Worm (Caenorhabditis elegans) whole organism, L1 larva: Measurements from ENCODE around the gene C24G6.8.

Source experiments
- C04F5.9 ChIP-seq: sonication (generic microtip); optimal IDR thresholded peaks from 2 replicates; lab custom pipeline; 2016; ENCODE audit warnings: missing genetic modification characterization, missing compliant biosample characterization
- C16A3.4 ChIP-seq: fragments of 150-350 bp; optimal IDR thresholded peaks from 2 replicates; lab custom pipeline; 2014; ENCODE audit warnings: missing biosample characterization, missing genetic modification characterization
- C34B4.2 ChIP-seq: sonication (generic microtip); optimal IDR thresholded peaks from 2 replicates; lab custom pipeline; 2017; ENCODE audit warnings: mild to moderate bottlenecking, missing genetic modification characterization, missing compliant biosample characterization
- F16B12.6 ChIP-seq: fragments of 150-350 bp; optimal IDR thresholded peaks from 2 replicates; lab custom pipeline; 2014; ENCODE audit warnings: missing biosample characterization, missing genetic modification characterization
- Y116A8C.19 ChIP-seq: sonication (generic microtip); optimal IDR thresholded peaks from 2 replicates; lab custom pipeline; 2016; ENCODE audit warnings: missing compliant biosample characterization, missing genetic modification characterization, borderline replicate concordance
- aha-1 ChIP-seq: fragments of 150-350 bp; optimal IDR thresholded peaks from 2 replicates; lab custom pipeline; 2014; ENCODE audit warnings: missing biosample characterization, missing genetic modification characterization
- ama-1 ChIP-seq: fragments of 150-350 bp; optimal IDR thresholded peaks from 2 replicates; lab custom pipeline; 2014
- blmp-1 ChIP-seq: fragments of 150-350 bp; optimal IDR thresholded peaks from 2 replicates; lab custom pipeline; 2014; ENCODE audit warnings: missing biosample characterization, missing genetic modification characterization
- ceh-82 ChIP-seq, 3 experiments: fragments of 150-350 bp in 1 of 3; sonication (generic microtip) in 2 of 3; optimal IDR thresholded peaks; 2 replicates each; lab custom pipeline; 2014 to 2017; ENCODE audit warnings: missing biosample characterization in 3 of 3, missing genetic modification characterization in 3 of 3
- ces-1 ChIP-seq: fragments of 150-350 bp; optimal IDR thresholded peaks from 2 replicates; lab custom pipeline; 2014; ENCODE audit warnings: missing biosample characterization, missing genetic modification reagents, missing genetic modification characterization
- dpl-1 ChIP-seq, 3 experiments: fragments of 150-350 bp in 2 of 3; sonication (generic microtip) in 1 of 3; optimal IDR thresholded peaks; 2 replicates each; lab custom pipeline; 2014 to 2017; ENCODE audit warnings: missing biosample characterization in 3 of 3, missing genetic modification characterization in 3 of 3, missing genetic modification reagents in 3 of 3
- efl-1 ChIP-seq, 4 experiments: fragments of 150-350 bp; optimal IDR thresholded peaks in 3 of 4; peaks in 1 of 4; 1 replicate in 1 of 4; 2 replicates in 3 of 4; lab custom pipeline; 2014; ENCODE audit warnings: missing biosample characterization in 2 of 4, missing genetic modification characterization in 2 of 4, missing genetic modification reagents in 2 of 4
- ets-5 ChIP-seq: fragments of 200-800 bp; sonication (Bioruptor generic); IDR thresholded peaks from 2 replicates; pipeline ENCODE4 v1.3.6; 2022; ENCODE audit warnings: missing genetic modification characterization, missing compliant biosample characterization
- fkh-10 ChIP-seq: sonication (generic microtip); optimal IDR thresholded peaks from 2 replicates; lab custom pipeline; 2017; ENCODE audit warnings: missing biosample characterization, missing genetic modification reagents, missing genetic modification characterization
- fos-1 ChIP-seq: fragments of 150-350 bp; optimal IDR thresholded peaks from 2 replicates; lab custom pipeline; 2014; ENCODE audit warnings: missing biosample characterization, missing genetic modification characterization
- irx-1 ChIP-seq: sonication (generic microtip); optimal IDR thresholded peaks from 2 replicates; lab custom pipeline; 2016; ENCODE audit warnings: missing genetic modification characterization, missing compliant biosample characterization
- lin-13 ChIP-seq: fragments of 150-350 bp; optimal IDR thresholded peaks from 2 replicates; lab custom pipeline; 2014; ENCODE audit warnings: missing biosample characterization, missing genetic modification reagents, missing genetic modification characterization
- lin-15B ChIP-seq: fragments of 150-350 bp; sonication (generic microtip); optimal IDR thresholded peaks from 3 replicates; lab custom pipeline; 2014; ENCODE audit warnings: missing biosample characterization, missing genetic modification characterization
- lin-35 ChIP-seq, 2 experiments: fragments of 150-350 bp; optimal IDR thresholded peaks; 2 replicates each; lab custom pipeline; 2014; ENCODE audit warnings: missing biosample characterization in 2 of 2, missing genetic modification characterization in 2 of 2, missing genetic modification reagents in 2 of 2
- lsy-2 ChIP-seq, 2 experiments: fragments of 150-350 bp; optimal IDR thresholded peaks; 2 replicates each; lab custom pipeline; 2014; ENCODE audit warnings: missing biosample characterization in 2 of 2, missing genetic modification characterization in 2 of 2
- mef-2 ChIP-seq: fragments of 150-350 bp; optimal IDR thresholded peaks from 2 replicates; lab custom pipeline; 2014; ENCODE audit warnings: missing biosample characterization, missing genetic modification characterization
- mep-1 ChIP-seq: fragments of 150-350 bp; optimal IDR thresholded peaks from 2 replicates; lab custom pipeline; 2014; ENCODE audit warnings: missing biosample characterization, missing genetic modification characterization
- nhr-71 ChIP-seq: sonication (generic microtip); optimal IDR thresholded peaks from 2 replicates; lab custom pipeline; 2016; ENCODE audit warnings: mild to moderate bottlenecking, missing genetic modification characterization, moderate library complexity, missing compliant biosample characterization
- nhr-76 ChIP-seq: sonication (generic microtip); optimal IDR thresholded peaks from 2 replicates; lab custom pipeline; 2017; ENCODE audit warnings: missing biosample characterization, missing genetic modification characterization
- nhr-85 ChIP-seq: sonication (generic microtip); peaks from one replicate; lab custom pipeline; 2016; ENCODE audit warnings: missing genetic modification characterization, inconsistent platforms, missing compliant biosample characterization
- nhr-90 ChIP-seq: sonication (generic microtip); optimal IDR thresholded peaks from 2 replicates; lab custom pipeline; 2016; ENCODE audit warnings: mild to moderate bottlenecking, missing genetic modification characterization, missing compliant biosample characterization; ENCODE audit not compliant: poor library complexity
- rnt-1 ChIP-seq: sonication (generic microtip); optimal IDR thresholded peaks from 2 replicates; lab custom pipeline; 2016; ENCODE audit warnings: mild to moderate bottlenecking, missing genetic modification characterization, moderate library complexity, missing compliant biosample characterization
- skn-1 ChIP-seq: fragments of 150-350 bp; optimal IDR thresholded peaks from 2 replicates; lab custom pipeline; 2014; ENCODE audit warnings: missing biosample characterization, missing genetic modification characterization
- snu-23 ChIP-seq: sonication (generic microtip); optimal IDR thresholded peaks from 2 replicates; lab custom pipeline; 2016; ENCODE audit warnings: missing genetic modification characterization, missing compliant biosample characterization
- sptf-1 ChIP-seq: fragments of 150-350 bp; optimal IDR thresholded peaks from 2 replicates; lab custom pipeline; 2014; ENCODE audit warnings: missing biosample characterization, missing genetic modification characterization
- sup-37 ChIP-seq: fragments of 200-800 bp; sonication (Bioruptor generic); optimal IDR thresholded peaks from 2 replicates; lab custom pipeline; 2018; ENCODE audit warnings: mild to moderate bottlenecking, missing genetic modification characterization, missing compliant biosample characterization
- tbx-2 ChIP-seq: sonication (generic microtip); optimal IDR thresholded peaks from 2 replicates; lab custom pipeline; 2016; ENCODE audit warnings: missing genetic modification characterization, missing compliant biosample characterization
- tlp-1 ChIP-seq: fragments of 150-350 bp; optimal IDR thresholded peaks from 2 replicates; lab custom pipeline; 2014; ENCODE audit warnings: missing biosample characterization, missing genetic modification characterization
- unc-30 ChIP-seq: sonication (generic microtip); optimal IDR thresholded peaks from 2 replicates; lab custom pipeline; 2017; ENCODE audit warnings: missing biosample characterization, missing genetic modification characterization
- unc-86 ChIP-seq: sonication (generic microtip); optimal IDR thresholded peaks from 2 replicates; lab custom pipeline; 2016; ENCODE audit warnings: missing genetic modification characterization, missing compliant biosample characterization
- unc-98 ChIP-seq: fragments of 200-800 bp; sonication (Bioruptor generic); IDR thresholded peaks from 2 replicates; pipeline ENCODE4 v1.3.6; 2022; ENCODE audit warnings: missing genetic modification characterization, missing compliant biosample characterization
- vab-15 ChIP-seq: sonication (generic microtip); optimal IDR thresholded peaks from 2 replicates; lab custom pipeline; 2017; ENCODE audit warnings: missing genotype, mild to moderate bottlenecking, missing genetic modification characterization, missing compliant biosample characterization
- zag-1 ChIP-seq: fragments of 150-350 bp; optimal IDR thresholded peaks from 2 replicates; lab custom pipeline; 2014; ENCODE audit warnings: missing biosample characterization, missing genetic modification characterization
- ztf-4 ChIP-seq: fragments of 150-350 bp; optimal IDR thresholded peaks from 2 replicates; lab custom pipeline; 2014; ENCODE audit warnings: missing biosample characterization, missing genetic modification characterization

Gene C24G6.8

DNA sequence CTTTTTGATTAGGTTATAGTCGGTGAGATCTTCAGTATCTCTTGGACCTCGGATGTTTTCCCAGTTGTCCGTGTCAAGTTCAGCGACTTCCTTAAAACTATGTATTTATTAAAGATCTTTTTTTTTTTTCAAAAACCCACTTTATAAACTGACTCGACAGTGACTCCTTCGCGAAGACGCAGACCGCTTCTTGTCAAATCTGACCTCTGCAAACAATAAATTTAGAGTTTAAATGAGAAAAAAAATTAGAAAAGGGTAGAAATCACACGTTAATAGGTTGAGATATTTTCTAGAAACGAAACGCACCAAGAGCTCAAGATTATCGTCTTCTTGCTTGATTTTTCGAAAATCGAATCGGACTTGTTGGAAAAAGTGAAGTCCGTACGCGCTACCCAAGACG lies at the start of gene C24G6.8:
Gene C24G6.8 (minus strand): TSS at position 101 of the 400 bp plus-strand sequence.
- TF ChIP-seq unc-86 (no peak), tbx-2 (tag; lab: Kevin White, UChicago) (no peak), efl-1 (optimal IDR thresholded peaks at IDR 0.05; lab: Kevin White, UChicago) (no peak), efl-1 (GFP tag; optimal IDR thresholded peaks at IDR 0.05 in 1 of 2; lab: Kevin White, UChicago) (peak in 1 of 2 experiments; percentile 68), unc-30 (tag; lab: Kevin White, UChicago) (no peak)

- TF ChIP-seq blmp-1 (peak; percentile 39), sptf-1 (no peak)
Measured at ce11 chrV:5584833-5585232, 49.2 kb upstream of the C24G6.8 start, which contains the start of gene CD4.11. TSS of gene CD4.11 (plus strand) at chrV:5585133.

ce11 chrV:5584293-5584776 lies 48.7 kb upstream of the C24G6.8 start, which contains the start of gene pas-6:
TSS of gene pas-6 (minus strand) at chrV:5584343.
- TF ChIP-seq mep-1 (tag; lab: Kevin White, UChicago) (peak; percentile 55), F16B12.6 (tag; lab: Kevin White, UChicago) (peak; percentile 85), nhr-71 (peak; percentile 18), lin-13 (GFP tag; lab: Kevin White, UChicago) (no peak), tbx-2 (tag; lab: Kevin White, UChicago) (no peak), vab-15 (tag; lab: Kevin White, UChicago) (no peak), C04F5.9 (tag; lab: Kevin White, UChicago) (no peak), irx-1 (no peak), rnt-1 (tag; lab: Kevin White, UChicago) (no peak), ces-1 (no peak), sup-37 (GFP tag; lab: Kevin White, UChicago) (no peak), aha-1 (tag; lab: Kevin White, UChicago) (no peak), ets-5 (GFP tag; lab: Robert Waterston, UW) (no peak), C16A3.4 (tag; lab: Kevin White, UChicago) (peak; percentile 48), C34B4.2 (tag; lab: Kevin White, UChicago) (no peak), lin-35 (GFP tag; optimal IDR thresholded peaks at IDR 0.05; lab: Kevin White, UChicago) (peak; percentile 56 to 76), dpl-1 (GFP tag; optimal IDR thresholded peaks at IDR 0.05; lab: Kevin White, UChicago) (peak; percentile 28 to 76 (median 52)), snu-23 (peak; percentile 48), ceh-82 (tag; optimal IDR thresholded peaks at IDR 0.05; lab: Kevin White, UChicago) (peak in 1 of 3 experiments; percentile 27), skn-1 (tag; lab: Kevin White, UChicago) (peak; percentile 90), Y116A8C.19 (tag; lab: Kevin White, UChicago) (no peak), lin-15B (tag; lab: Kevin White, UChicago) (no peak), lsy-2 (tag; optimal IDR thresholded peaks at IDR 0.05; lab: Kevin White, UChicago) (peak; percentile 93 to 98), mef-2 (tag; lab: Kevin White, UChicago) (no peak), ztf-4 (tag; lab: Kevin White, UChicago) (no peak), efl-1 (optimal IDR thresholded peaks at IDR 0.05; lab: Kevin White, UChicago) (peak; percentile 52 to 63), efl-1 (GFP tag; optimal IDR thresholded peaks at IDR 0.05 in 1 of 2; lab: Kevin White, UChicago) (peak; percentile 67 to 93), blmp-1 (peak; percentile 66)

DNA sequence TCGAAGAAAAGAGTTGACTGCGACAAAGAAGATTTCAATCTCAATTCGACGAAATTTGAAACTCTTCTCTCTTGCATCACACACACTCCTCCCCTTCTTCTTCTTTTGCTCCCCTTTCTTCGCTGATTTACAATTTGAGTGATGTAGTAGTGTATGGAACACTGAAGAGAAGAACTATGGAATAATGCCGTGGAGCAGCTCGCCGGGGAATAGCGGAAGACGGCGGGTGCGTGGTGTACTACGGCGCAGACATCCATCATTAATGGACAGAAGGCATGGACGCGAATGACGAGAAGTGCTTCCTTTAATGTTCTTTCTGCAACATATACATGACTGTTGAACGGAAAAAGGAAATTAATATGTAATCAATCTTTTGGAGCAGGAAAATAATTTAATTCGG lies 47.2 kb upstream of the C24G6.8 start:
- no peak for TF ChIP-seq dpl-1 (GFP tag; optimal IDR thresholded peaks at IDR 0.05; lab: Kevin White, UChicago)
- TF ChIP-seq nhr-85: no peak
- no peak for TF ChIP-seq zag-1 (tag; lab: Kevin White, UChicago)
- TF ChIP-seq fkh-10 (GFP tag; lab: Kevin White, UChicago): no peak
- TF ChIP-seq mep-1 (tag; lab: Kevin White, UChicago): no peak
- no peak for TF ChIP-seq snu-23
- no peak for TF ChIP-seq fos-1 (tag; lab: Kevin White, UChicago)
- TF ChIP-seq nhr-76 (tag; lab: Kevin White, UChicago): no peak
- no peak for TF ChIP-seq tlp-1 (tag; lab: Kevin White, UChicago)
- TF ChIP-seq nhr-90 (tag; lab: Kevin White, UChicago): no peak
- TF ChIP-seq ama-1 (lab: Kevin White, UChicago): no peak
- TF ChIP-seq unc-98 (GFP tag; lab: Robert Waterston, UW): no peak
